Worm (Caenorhabditis elegans): Measurements from ENCODE around the gene sqv-7.

DNA sequence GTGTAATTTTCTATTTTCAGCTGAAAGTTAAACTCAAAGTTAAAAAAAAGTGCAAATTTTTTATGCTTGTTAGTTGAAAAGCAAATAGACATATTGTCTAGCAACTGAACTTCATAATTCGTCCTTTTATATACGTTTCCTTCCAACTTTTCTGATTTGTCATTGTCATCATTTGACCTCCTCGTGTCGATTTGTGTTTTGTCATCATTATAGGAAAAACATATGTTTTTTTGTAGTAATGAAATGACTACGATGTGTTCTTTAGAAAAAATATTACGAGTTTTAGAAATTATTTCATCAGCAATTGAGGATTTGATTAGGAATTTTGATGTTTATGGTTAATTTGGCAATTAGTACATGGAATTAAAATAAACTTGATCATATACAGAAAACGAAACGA, 48.3 kb upstream of the sqv-7 start:
- TF ChIP-seq tbx-7 (tag; optimal IDR thresholded peaks at IDR 0.05) (no peak), dve-1 (tag; optimal IDR thresholded peaks at IDR 0.05) (no peak), ama-1 (optimal IDR thresholded peaks at IDR 0.05) (no peak), tbx-2 (tag; optimal IDR thresholded peaks at IDR 0.05) (no peak), fax-1 (tag; optimal IDR thresholded peaks at IDR 0.05) (no peak), pax-1 (tag; optimal IDR thresholded peaks at IDR 0.05) (no peak), ceh-19 (GFP tag; optimal IDR thresholded peaks at IDR 0.05) (no peak)
